Fruit fly (Drosophila melanogaster): ENCODE measurements around the gene MSAmiP.

dm6 chr3R:16840762-16841161 lies 55.3 kb downstream of the MSAmiP start:
- TF ChIP-seq pan (optimal IDR thresholded peaks at IDR 0.05) = no peak
- TF ChIP-seq CG8478 (optimal IDR thresholded peaks at IDR 0.05) = no peak
- no peak for TF ChIP-seq usp (GFP tag; optimal IDR thresholded peaks at IDR 0.05)
- no peak for TF ChIP-seq psq (optimal IDR thresholded peaks at IDR 0.05)
- TF ChIP-seq EcR (GFP tag; optimal IDR thresholded peaks at IDR 0.05) = no peak
